Worm (Caenorhabditis elegans) whole organism, L4/young adult: ENCODE measurements around the gene K05F1.6.
A peak's percentile ranks its signal among the peaks of the same experiment; 100 is the strongest.
"Not testable (repeated sequence)": the region's sequence is repeated elsewhere in the genome, so short reads cannot be mapped to it uniquely, and the experiment has no call there.

ENCODE experiments used
- W03F9.2 ChIP-seq: fragments of 150-350 bp; optimal IDR thresholded peaks from 2 replicates; lab custom pipeline; 2014; ENCODE audit warnings: missing biosample characterization, missing genetic modification characterization
- dao-5 ChIP-seq: sonication (generic microtip); optimal IDR thresholded peaks from 2 replicates; lab custom pipeline; 2016; ENCODE audit warnings: missing genotype, missing genetic modification characterization, moderate library complexity, missing compliant biosample characterization
- him-1 ChIP-seq: sonication (generic microtip); optimal IDR thresholded peaks from 2 replicates; lab custom pipeline; 2016; ENCODE audit warnings: missing genotype, missing genetic modification reagents, missing genetic modification characterization, missing compliant biosample characterization

K05F1.6 gene

ce11 chrII:5799553-5799952 lies 17.2 kb downstream of the K05F1.6 start, which contains the start of gene K05F1.8:
Gene K05F1.8, minus strand, starts transcription at chrII:5799653.
- TF ChIP-seq him-1 = no peak
- no peak for TF ChIP-seq dao-5 (tag; lab: Kevin White, UChicago)
- TF ChIP-seq W03F9.2 (tag; lab: Kevin White, UChicago) = no peak

ce11 chrII:5801075-5801474 lies 18.8 kb downstream of the K05F1.6 start, which contains the start of the genes K05F1.9 and K05F1.1:
Gene K05F1.9, minus strand, starts transcription at chrII:5801175.
Gene K05F1.1, plus strand, starts transcription at chrII:5801382.
- TF ChIP-seq him-1 (no peak), dao-5 (tag; lab: Kevin White, UChicago) (no peak), W03F9.2 (tag; lab: Kevin White, UChicago) (no peak)

ce11 chrII:5804288-5804687 lies 22.0 kb downstream of the K05F1.6 start:
- no peak for TF ChIP-seq dao-5 (tag; lab: Kevin White, UChicago)

- TF ChIP-seq him-1 = no peak
Measured at ce11 chrII:5805303-5805702, 23.0 kb downstream of the K05F1.6 start, which contains the start of gene K05F1.10. Gene K05F1.10, minus strand, starts transcription at chrII:5805473.

ce11 chrII:5806563-5806962 lies 24.2 kb downstream of the K05F1.6 start:
- TF ChIP-seq dao-5 (tag; lab: Kevin White, UChicago) (no peak), W03F9.2 (tag; lab: Kevin White, UChicago) (no peak), him-1 (no peak)

- TF ChIP-seq him-1 (no peak), dao-5 (tag; lab: Kevin White, UChicago) (no peak), W03F9.2 (tag; lab: Kevin White, UChicago) (no peak)
Measured at ce11 chrII:5810230-5810629, 27.9 kb downstream of the K05F1.6 start, which contains the start of the genes msp-64 and ZK1248.5. Gene msp-64, minus strand, starts transcription at chrII:5810330. Gene ZK1248.5, plus strand, starts transcription at chrII:5810514.

ce11 chrII:5815382-5815781 lies 33.1 kb downstream of the K05F1.6 start, which contains the start of gene wago-5:
Gene wago-5, minus strand, starts transcription at chrII:5815482.
- not testable (repeated sequence) for TF ChIP-seq W03F9.2 (tag; lab: Kevin White, UChicago); him-1; dao-5 (tag; lab: Kevin White, UChicago)

ce11 chrII:5816346-5816745 lies 34.0 kb downstream of the K05F1.6 start, which contains the start of gene ZK1248.20:
Gene ZK1248.20, plus strand, starts transcription at chrII:5816646.
- TF ChIP-seq him-1 = no peak
- no peak for TF ChIP-seq W03F9.2 (tag; lab: Kevin White, UChicago)
- no peak for TF ChIP-seq dao-5 (tag; lab: Kevin White, UChicago)

- TF ChIP-seq dao-5 (tag; lab: Kevin White, UChicago) = no peak
- no peak for TF ChIP-seq him-1
- TF ChIP-seq W03F9.2 (tag; lab: Kevin White, UChicago) = no peak
Measured at ce11 chrII:5818298-5818697, 36.0 kb downstream of the K05F1.6 start, which contains the start of gene ZK1248.4. Gene ZK1248.4, plus strand, starts transcription at chrII:5818598.

ce11 chrII:5819655-5820054 lies 37.3 kb downstream of the K05F1.6 start:
- TF ChIP-seq dao-5 (tag; lab: Kevin White, UChicago) (no peak), him-1 (no peak), W03F9.2 (tag; lab: Kevin White, UChicago) (peak; percentile 61)

- TF ChIP-seq him-1 = no peak
- no peak for TF ChIP-seq W03F9.2 (tag; lab: Kevin White, UChicago)
- no peak for TF ChIP-seq dao-5 (tag; lab: Kevin White, UChicago)
Measured at ce11 chrII:5820282-5820762, 38.0 kb downstream of the K05F1.6 start, which contains the start of gene ehs-1. Gene ehs-1, plus strand, starts transcription at chrII:5820712.

ce11 chrII:5827364-5827763 lies 45.0 kb downstream of the K05F1.6 start, which contains the start of gene tbc-2:
Gene tbc-2, minus strand, starts transcription at chrII:5827443.
- TF ChIP-seq dao-5 (tag; lab: Kevin White, UChicago) (no peak), W03F9.2 (tag; lab: Kevin White, UChicago) (no peak), him-1 (no peak)

ce11 chrII:5828486-5828885 lies 46.2 kb downstream of the K05F1.6 start, which contains the start of gene ZK1248.11:
Gene ZK1248.11, minus strand, starts transcription at chrII:5828586.
- no peak for TF ChIP-seq W03F9.2 (tag; lab: Kevin White, UChicago)
- no peak for TF ChIP-seq dao-5 (tag; lab: Kevin White, UChicago)
- no peak for TF ChIP-seq him-1

- TF ChIP-seq dao-5 (tag; lab: Kevin White, UChicago) = no peak
Measured at ce11 chrII:5829940-5830424, 47.7 kb downstream of the K05F1.6 start, which contains the start of gene col-74. Gene col-74, plus strand, starts transcription at chrII:5830374.

ce11 chrII:5831373-5831772 lies 49.1 kb downstream of the K05F1.6 start:
- no peak for TF ChIP-seq dao-5 (tag; lab: Kevin White, UChicago)
- no peak for TF ChIP-seq W03F9.2 (tag; lab: Kevin White, UChicago)
- no peak for TF ChIP-seq him-1
